Fruit fly (Drosophila melanogaster) whole organism, wandering third instar larva: ENCODE results near the gene ZC3H3.

Experiments used
- Abd-B ChIP-seq: fragments of >200 bp; optimal IDR thresholded peaks from 2 replicates; lab custom pipeline; 2017; ENCODE audit warnings: missing biosample characterization, missing genetic modification characterization
- CG32264 ChIP-seq: fragments of 200-800 bp; sonication (Bioruptor generic); optimal IDR thresholded peaks from 2 replicates; lab custom pipeline; 2016; ENCODE audit warnings: missing biosample characterization, missing genetic modification characterization
- CrebA ChIP-seq: fragments of 200-800 bp; sonication (Bioruptor generic); optimal IDR thresholded peaks from 2 replicates; lab custom pipeline; 2016; ENCODE audit warnings: missing biosample characterization, mild to moderate bottlenecking, missing genetic modification characterization, borderline replicate concordance
- Dfd ChIP-seq: fragments of >200 bp; optimal IDR thresholded peaks from 2 replicates; lab custom pipeline; 2017; ENCODE audit warnings: missing biosample characterization, missing genetic modification characterization
- Dif ChIP-seq: fragments of 200-275, 200-300 bp; sonication (Bioruptor generic); optimal IDR thresholded peaks from 2 replicates; lab custom pipeline; 2018; ENCODE audit warnings: missing biosample characterization, missing genetic modification characterization; ENCODE audit not compliant: partially characterized antibody
- HLH106 ChIP-seq: fragments of 200-800 bp; optimal IDR thresholded peaks from 3 replicates; lab custom pipeline; 2019; ENCODE audit warnings: missing biosample characterization, mild to moderate bottlenecking, missing genetic modification characterization, moderate library complexity
- Hr78 ChIP-seq: fragments of >200 bp; optimal IDR thresholded peaks from 2 replicates; lab custom pipeline; 2017; ENCODE audit warnings: missing biosample characterization, missing genetic modification characterization
- Hr83 ChIP-seq: fragments of 200-300 bp; sonication (Bioruptor generic); optimal IDR thresholded peaks from 2 replicates; lab custom pipeline; 2016; ENCODE audit warnings: missing biosample characterization, mild to moderate bottlenecking, missing genetic modification characterization, moderate library complexity; ENCODE audit not compliant: poor library complexity, severe bottlenecking
- Jra ChIP-seq: sonication (Bioruptor generic); optimal IDR thresholded peaks from 2 replicates; lab custom pipeline; 2016; ENCODE audit warnings: missing biosample characterization, missing genetic modification characterization
- Mio ChIP-seq: sonication (Bioruptor generic); optimal IDR thresholded peaks from 2 replicates; lab custom pipeline; 2016; ENCODE audit warnings: missing biosample characterization, missing genetic modification characterization
- Myc ChIP-seq: fragments of >200 bp; optimal IDR thresholded peaks from 2 replicates; lab custom pipeline; 2017
- N ChIP-seq: fragments of >200 bp; optimal IDR thresholded peaks from 2 replicates; lab custom pipeline; 2018; ENCODE audit warnings: missing biosample characterization, missing external identifiers, missing genetic modification characterization
- OdsH ChIP-seq: fragments of 200-800 bp; sonication (Bioruptor generic); optimal IDR thresholded peaks from 2 replicates; lab custom pipeline; 2016; ENCODE audit warnings: missing biosample characterization, mild to moderate bottlenecking, missing genetic modification characterization
- Rel ChIP-seq, 2 experiments: fragments of 200-800 bp; sonication (Bioruptor generic) in 1 of 2; optimal IDR thresholded peaks; 2 replicates in 1 of 2; 3 replicates in 1 of 2; lab custom pipeline; 2016 to 2019; ENCODE audit warnings: mild to moderate bottlenecking in 2 of 2, missing biosample characterization in 2 of 2, missing genetic modification characterization in 2 of 2, moderate library complexity in 1 of 2
- Sp1 ChIP-seq: fragments of 200-800 bp; sonication (Bioruptor generic); optimal IDR thresholded peaks from 3 replicates; lab custom pipeline; 2019; ENCODE audit warnings: missing biosample characterization, mild to moderate bottlenecking, missing genetic modification characterization, moderate library complexity
- br ChIP-seq: fragments of 200-800 bp; sonication (Bioruptor generic); optimal IDR thresholded peaks from 2 replicates; lab custom pipeline; 2016; ENCODE audit warnings: missing biosample characterization, missing genetic modification characterization
- dl ChIP-seq, 2 experiments: fragments of 175-275, 200-275 bp in 1 of 2; fragments of 200-275 bp in 1 of 2; sonication (Bioruptor generic); optimal IDR thresholded peaks; lab custom pipeline; 2018; ENCODE audit warnings: mild to moderate bottlenecking in 2 of 2, missing biosample characterization in 2 of 2, missing genetic modification characterization in 2 of 2, moderate library complexity in 2 of 2; ENCODE audit not compliant: partially characterized antibody in 2 of 2, insufficient read depth in 1 of 2
- dmrt93B ChIP-seq: fragments of 200-800 bp; sonication (Bioruptor generic); optimal IDR thresholded peaks from 2 replicates; lab custom pipeline; 2018; ENCODE audit warnings: missing biosample characterization, mild to moderate bottlenecking, missing genetic modification characterization
- dsf ChIP-seq: sonication (Bioruptor generic); optimal IDR thresholded peaks from 2 replicates; lab custom pipeline; 2016; ENCODE audit warnings: missing biosample characterization, missing genetic modification characterization, borderline replicate concordance
- ey ChIP-seq: fragments of 200-800 bp; sonication (Bioruptor generic); optimal IDR thresholded peaks from 2 replicates; lab custom pipeline; 2016; ENCODE audit warnings: missing biosample characterization, missing genetic modification characterization
- foxo ChIP-seq, 2 experiments: fragments of 200-800 bp; sonication (Bioruptor generic); optimal IDR thresholded peaks; 2 replicates in 1 of 2; 3 replicates in 1 of 2; lab custom pipeline; 2016 to 2017; ENCODE audit warnings: missing biosample characterization in 2 of 2, missing genetic modification characterization in 2 of 2
- fru ChIP-seq: fragments of 200-800 bp; sonication (Bioruptor generic); optimal IDR thresholded peaks from 3 replicates; lab custom pipeline; 2016; ENCODE audit warnings: missing biosample characterization, mild to moderate bottlenecking, missing genetic modification characterization
- h ChIP-seq: fragments of 200-800 bp; sonication (Bioruptor generic); optimal IDR thresholded peaks from 3 replicates; lab custom pipeline; 2016; ENCODE audit warnings: missing biosample characterization, mild to moderate bottlenecking, missing genetic modification characterization
- lola ChIP-seq: fragments of >200 bp; optimal IDR thresholded peaks from 2 replicates; lab custom pipeline; 2017; ENCODE audit warnings: missing biosample characterization, missing genetic modification characterization
- psq ChIP-seq: fragments of 200-800 bp; sonication (Bioruptor generic); optimal IDR thresholded peaks from 3 replicates; lab custom pipeline; 2017; ENCODE audit warnings: missing biosample characterization, mild to moderate bottlenecking, missing genetic modification characterization, moderate library complexity
- rgr ChIP-seq: fragments of 200-800 bp; sonication (Bioruptor generic); optimal IDR thresholded peaks from 3 replicates; lab custom pipeline; 2016; ENCODE audit warnings: missing biosample characterization, mild to moderate bottlenecking, missing genetic modification characterization
- sage ChIP-seq: fragments of 200-800 bp; sonication (Bioruptor generic); optimal IDR thresholded peaks from 2 replicates; lab custom pipeline; 2016; ENCODE audit warnings: missing biosample characterization, mild to moderate bottlenecking, missing genetic modification characterization
- tai ChIP-seq: sonication (Bioruptor generic); optimal IDR thresholded peaks from 2 replicates; lab custom pipeline; 2016; ENCODE audit warnings: missing biosample characterization, missing genetic modification characterization
- usp ChIP-seq: fragments of >200 bp; optimal IDR thresholded peaks from 2 replicates; lab custom pipeline; 2017; ENCODE audit warnings: missing biosample characterization, missing genetic modification characterization
- woc ChIP-seq: sonication (Bioruptor generic); optimal IDR thresholded peaks from 2 replicates; lab custom pipeline; 2016; ENCODE audit warnings: missing biosample characterization, mild to moderate bottlenecking, missing genetic modification characterization

The ZC3H3 gene

DNA sequence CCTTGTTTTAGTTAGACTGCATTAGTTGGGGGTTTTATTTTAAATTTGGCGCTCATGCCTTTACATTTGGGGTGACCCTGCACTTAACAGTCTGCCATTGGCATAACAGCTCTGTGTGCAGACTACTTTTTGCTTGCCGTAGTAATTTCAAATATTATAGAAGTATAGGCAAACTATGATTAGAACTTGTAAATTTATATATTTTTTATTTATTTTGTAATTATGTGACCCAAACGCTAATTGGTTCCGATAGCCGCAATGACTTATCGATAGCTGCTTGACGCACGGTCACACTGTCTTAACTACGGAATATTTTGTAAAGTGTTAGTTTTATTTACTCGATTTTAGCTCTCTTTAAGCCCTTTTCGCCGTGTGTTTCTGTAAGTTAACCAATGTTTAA is 35.1 kb upstream of the ZC3H3 start, which contains the start of gene rhea:
TSS of gene rhea (plus strand) at position 292 of the 400 bp plus-strand sequence.
- TF ChIP-seq Dfd (GFP tag; lab: Kevin White, UChicago) (no peak), foxo (GFP tag; optimal IDR thresholded peaks at IDR 0.05; lab: Kevin White, UChicago) (no peak), dsf (GFP tag; lab: Kevin White, UChicago) (peak; percentile 14), h (peak; percentile 27), Hr83 (peak; percentile 14), HLH106 (tag; lab: Kevin White, UChicago) (peak; percentile 14), rgr (GFP tag; lab: Kevin White, UChicago) (peak; percentile 25), Myc (lab: Kevin White, UChicago) (no peak), psq (GFP tag; lab: Kevin White, UChicago) (peak; percentile 19), Sp1 (no peak), Abd-B (GFP tag; lab: Kevin White, UChicago) (no peak), Rel (GFP tag; optimal IDR thresholded peaks at IDR 0.05; lab: Kevin White, UChicago) (no peak), Rel (tag; optimal IDR thresholded peaks at IDR 0.05; lab: Kevin White, UChicago) (peak; percentile 12)
- TF ChIP-seq, all 38 proteins: peak for 7

DNA sequence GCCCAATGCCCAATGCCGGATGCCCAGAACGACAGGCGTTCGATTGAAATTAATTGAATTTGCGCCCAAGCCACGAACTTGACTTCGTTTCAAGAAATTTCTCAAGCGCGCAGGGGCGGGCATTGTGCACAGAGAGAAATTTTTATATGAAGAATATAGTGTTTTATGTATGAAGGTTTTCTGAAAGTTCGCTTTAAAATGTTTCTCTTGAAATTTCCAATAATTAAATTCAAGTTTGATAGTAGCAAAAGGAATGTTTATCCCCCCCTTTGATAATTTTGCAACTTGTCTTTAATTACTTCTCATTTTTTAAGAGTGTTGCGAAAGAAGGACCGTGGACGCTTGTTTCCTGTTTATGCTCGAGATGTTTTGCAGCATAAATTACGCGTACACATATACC is 34.3 kb upstream of the ZC3H3 start:
- TF ChIP-seq sage (no peak), ey (GFP tag; lab: Kevin White, UChicago) (peak; percentile 1)

DNA sequence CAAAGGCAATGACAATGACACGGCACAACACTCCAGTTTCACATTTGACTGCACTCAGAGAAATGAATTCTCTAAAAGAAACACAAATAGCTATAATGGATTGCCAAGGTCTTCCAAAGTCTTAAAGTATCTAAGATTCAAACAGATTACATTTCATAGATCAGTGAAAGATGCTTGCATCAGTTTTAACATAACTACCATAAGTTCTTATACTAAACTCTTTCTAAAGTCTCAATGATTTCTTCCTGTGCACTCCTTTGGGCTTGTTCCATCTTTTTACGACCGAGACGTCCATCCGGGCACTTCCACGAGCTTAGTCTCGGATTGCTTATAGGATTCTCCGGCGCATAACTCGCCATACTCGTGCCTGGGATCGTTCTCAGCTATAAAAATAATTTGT is 32.6 kb upstream of the ZC3H3 start:
- no peak for TF ChIP-seq foxo (GFP tag; optimal IDR thresholded peaks at IDR 0.05; lab: Kevin White, UChicago)
- no peak for TF ChIP-seq N (GFP tag; lab: Kevin White, UChicago)
- no peak for TF ChIP-seq Hr78 (GFP tag; lab: Kevin White, UChicago)
- TF ChIP-seq lola (GFP tag; lab: Kevin White, UChicago) = no peak
- TF ChIP-seq Mio (GFP tag; lab: Kevin White, UChicago) = no peak
- no peak for TF ChIP-seq woc (GFP tag; lab: Kevin White, UChicago)
- no peak for TF ChIP-seq tai (GFP tag; lab: Kevin White, UChicago)
- TF ChIP-seq usp (GFP tag; lab: Kevin White, UChicago) = no peak
- no peak for TF ChIP-seq dl (GFP tag; optimal IDR thresholded peaks at IDR 0.05; lab: Kevin White, UChicago; ENCODE audit: insufficient read depth in 1 of 2, partially characterized antibody in 2 of 2)
- TF ChIP-seq ey (GFP tag; lab: Kevin White, UChicago) = no peak
- TF ChIP-seq br (GFP tag; lab: Kevin White, UChicago) = no peak
- TF ChIP-seq Hr83 = no peak
- TF ChIP-seq sage = no peak

DNA sequence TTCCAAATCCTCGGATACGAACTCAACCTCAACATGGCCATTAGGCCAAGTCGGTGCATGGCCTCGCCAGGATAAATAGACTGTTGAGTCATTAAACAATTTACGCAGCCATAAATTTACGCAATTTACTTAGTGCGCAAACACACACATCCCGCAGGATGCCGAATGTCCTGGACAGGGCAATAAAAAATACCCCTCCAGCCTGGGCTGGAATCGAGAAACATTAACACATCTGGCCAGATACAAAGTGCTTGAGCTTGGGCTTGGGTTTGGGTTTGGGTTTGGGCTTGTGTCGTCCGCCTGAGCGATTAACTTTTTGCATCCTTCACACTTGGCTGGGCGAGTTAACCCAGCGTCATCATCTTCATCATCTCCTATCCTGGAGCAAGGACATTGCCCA is 32.1 kb upstream of the ZC3H3 start:
- TF ChIP-seq CrebA (GFP tag; lab: Kevin White, UChicago) (no peak), dmrt93B (GFP tag; lab: Kevin White, UChicago) (no peak), HLH106 (tag; lab: Kevin White, UChicago) (no peak), Abd-B (GFP tag; lab: Kevin White, UChicago) (no peak), OdsH (GFP tag; lab: Kevin White, UChicago) (no peak), ey (GFP tag; lab: Kevin White, UChicago) (no peak), br (GFP tag; lab: Kevin White, UChicago) (no peak), Dif (no peak), woc (GFP tag; lab: Kevin White, UChicago) (no peak), fru (GFP tag; lab: Kevin White, UChicago) (no peak), Jra (GFP tag; lab: Kevin White, UChicago) (no peak), Mio (GFP tag; lab: Kevin White, UChicago) (no peak), Dfd (GFP tag; lab: Kevin White, UChicago) (no peak), N (GFP tag; lab: Kevin White, UChicago) (no peak), dsf (GFP tag; lab: Kevin White, UChicago) (no peak), psq (GFP tag; lab: Kevin White, UChicago) (no peak), Hr78 (GFP tag; lab: Kevin White, UChicago) (no peak), sage (no peak), h (no peak), tai (GFP tag; lab: Kevin White, UChicago) (no peak)

DNA sequence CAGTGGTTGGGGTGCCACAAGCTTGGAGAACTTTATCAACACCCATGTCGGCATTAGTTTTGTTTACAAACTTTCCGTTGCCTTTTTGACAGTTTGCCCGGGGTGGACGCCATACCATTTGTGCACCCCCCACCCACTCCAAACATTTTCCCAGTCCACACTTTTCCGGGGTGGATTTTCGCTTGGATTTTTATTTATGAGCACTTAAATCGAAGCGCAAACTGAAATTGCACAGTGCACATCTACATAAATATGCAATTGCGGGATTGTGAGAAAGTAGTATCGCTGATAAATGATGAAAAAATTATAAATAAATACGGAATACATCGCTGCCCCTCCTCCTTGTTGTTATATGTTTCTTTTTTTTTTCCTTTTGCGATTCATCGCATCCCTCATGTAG is 30.9 kb upstream of the ZC3H3 start:
- no peak for TF ChIP-seq br (GFP tag; lab: Kevin White, UChicago)
- no peak for TF ChIP-seq Dif
- TF ChIP-seq Jra (GFP tag; lab: Kevin White, UChicago) = no peak
- no peak for TF ChIP-seq CG32264 (GFP tag; lab: Kevin White, UChicago)
- no peak for TF ChIP-seq psq (GFP tag; lab: Kevin White, UChicago)
- TF ChIP-seq, all 38 proteins: peak for 0
